Fruit fly (Drosophila melanogaster) whole organism, embryonic: ENCODE measurements around the gene CG14440.
A peak's percentile ranks its signal among the peaks of the same experiment; 100 is the strongest.

Source experiments
- CG11093 ChIP-seq: fragments of 200-800 bp; sonication (Bioruptor generic); IDR thresholded peaks from 3 replicates; pipeline ENCODE4 v1.3.6; 2022; ENCODE audit warnings: missing biosample characterization, missing genetic modification characterization
- CG12942 ChIP-seq: fragments of 200-800 bp; sonication (Bioruptor generic); optimal IDR thresholded peaks from 3 replicates; lab custom pipeline; 2016; ENCODE audit warnings: missing biosample characterization, missing genetic modification characterization
- CG13894 ChIP-seq: fragments of 200-800 bp; sonication (Bioruptor generic); optimal IDR thresholded peaks from 3 replicates; lab custom pipeline; 2018; ENCODE audit warnings: missing biosample characterization, mild to moderate bottlenecking, missing genetic modification characterization, moderate library complexity
- CG14441 ChIP-seq: fragments of 200-800 bp; sonication (Bioruptor generic); IDR thresholded peaks from 2 replicates; pipeline ENCODE4 v1.3.6; 2022; ENCODE audit warnings: missing biosample characterization, missing genetic modification characterization
- CG15514 ChIP-seq: fragments of 200-800 bp; sonication (Bioruptor generic); optimal IDR thresholded peaks from 3 replicates; lab custom pipeline; 2017; ENCODE audit warnings: missing biosample characterization, missing genetic modification characterization, mild to moderate bottlenecking, moderate library complexity, missing genetic modification reagents
- CG2129 ChIP-seq: fragments of 200-800 bp; sonication (Bioruptor generic); IDR thresholded peaks from 2 replicates; pipeline ENCODE4 v1.3.6; 2022; ENCODE audit warnings: missing biosample characterization, missing genetic modification characterization; ENCODE audit not compliant: partially characterized antibody
- CG2199 ChIP-seq: fragments of 200-800 bp; sonication (Bioruptor generic); IDR thresholded peaks from 3 replicates; pipeline ENCODE4 v1.3.6; 2022; ENCODE audit warnings: missing biosample characterization, missing genetic modification characterization
- CG2678 ChIP-seq: fragments of 200-800 bp; sonication (Bioruptor generic); optimal IDR thresholded peaks from 3 replicates; lab custom pipeline; 2019; ENCODE audit warnings: missing biosample characterization, mild to moderate bottlenecking, missing genetic modification characterization, moderate library complexity
- CG30403 ChIP-seq: fragments of 200-800 bp; sonication (Bioruptor generic); optimal IDR thresholded peaks from 3 replicates; lab custom pipeline; 2016; ENCODE audit warnings: missing biosample characterization, missing genetic modification characterization
- CG34376 ChIP-seq: fragments of 200-800 bp; sonication (Bioruptor generic); optimal IDR thresholded peaks from 2 replicates; lab custom pipeline; 2018; ENCODE audit warnings: missing biosample characterization, mild to moderate bottlenecking, missing genetic modification characterization
- CG43689 ChIP-seq: fragments of 200-800 bp; sonication (Bioruptor generic); IDR thresholded peaks from 2 replicates; pipeline ENCODE4 v1.3.6; 2022; ENCODE audit warnings: missing biosample characterization, missing genetic modification characterization
- CG5180 ChIP-seq: fragments of 200-800 bp; sonication (Bioruptor generic); optimal IDR thresholded peaks from 3 replicates; lab custom pipeline; 2017; ENCODE audit warnings: missing biosample characterization, missing genetic modification characterization, mild to moderate bottlenecking, moderate library complexity, missing genetic modification reagents
- CG6813 ChIP-seq: fragments of 200-800 bp; sonication (Bioruptor generic); optimal IDR thresholded peaks from 2 replicates; lab custom pipeline; 2017; ENCODE audit warnings: missing biosample characterization, missing genetic modification characterization, mild to moderate bottlenecking, moderate library complexity, missing genetic modification reagents
- CG8089 ChIP-seq: fragments of 200-800 bp; sonication (Bioruptor generic); optimal IDR thresholded peaks from 3 replicates; lab custom pipeline; 2016; ENCODE audit warnings: missing biosample characterization, missing genetic modification characterization
- CG8290 ChIP-seq, 3 experiments: fragments of 200-800 bp; sonication (Bioruptor generic); optimal IDR thresholded peaks; 2 replicates each; lab custom pipeline; 2016 to 2019; ENCODE audit warnings: missing biosample characterization in 3 of 3, missing genetic modification characterization in 3 of 3, mild to moderate bottlenecking in 2 of 3, moderate library complexity in 1 of 3
- CoRest ChIP-seq: fragments of 200-800 bp; sonication (Bioruptor generic); optimal IDR thresholded peaks from 3 replicates; lab custom pipeline; 2018; ENCODE audit warnings: missing biosample characterization, mild to moderate bottlenecking, missing genetic modification characterization, moderate library complexity
- Doc2 ChIP-seq: fragments of 200-800 bp; sonication (Bioruptor generic); IDR thresholded peaks from 2 replicates; pipeline ENCODE4 v1.3.6; 2022; ENCODE audit warnings: missing biosample characterization, missing genetic modification characterization
- Drgx ChIP-seq: fragments of 200-800 bp; sonication (Bioruptor generic); IDR thresholded peaks from 2 replicates; pipeline ENCODE4 v1.3.6; 2022; ENCODE audit warnings: missing biosample characterization, missing genetic modification characterization
- E2f2 ChIP-seq: fragments of 200-800 bp; sonication (Bioruptor generic); IDR thresholded peaks from 2 replicates; pipeline ENCODE4 v1.3.6; 2022; ENCODE audit warnings: missing biosample characterization, missing genetic modification characterization
- Gsc ChIP-seq: fragments of 200-800 bp; sonication (Bioruptor generic); IDR thresholded peaks from 2 replicates; pipeline ENCODE4 v1.3.6; 2022; ENCODE audit warnings: missing biosample characterization, missing genetic modification characterization
- HLHmδ ChIP-seq: fragments of 200-800 bp; sonication (Bioruptor generic); optimal IDR thresholded peaks from 2 replicates; lab custom pipeline; 2018; ENCODE audit warnings: missing biosample characterization, mild to moderate bottlenecking, missing genetic modification characterization, moderate library complexity
- HmgD ChIP-seq: fragments of 200-800 bp; sonication (Bioruptor generic); optimal IDR thresholded peaks from 3 replicates; lab custom pipeline; 2016; ENCODE audit warnings: missing biosample characterization, missing genetic modification characterization
- Hr3 ChIP-seq: fragments of 200-800 bp; sonication (Bioruptor generic); optimal IDR thresholded peaks from 3 replicates; lab custom pipeline; 2016; ENCODE audit warnings: missing biosample characterization, missing genetic modification characterization
- NFAT ChIP-seq: fragments of 200-800 bp; sonication (Bioruptor generic); IDR thresholded peaks from 2 replicates; pipeline ENCODE4 v1.3.6; 2022; ENCODE audit warnings: missing biosample characterization, missing genetic modification characterization
- Nf-YC ChIP-seq: fragments of 200-800 bp; optimal IDR thresholded peaks from 3 replicates; lab custom pipeline; 2019; ENCODE audit warnings: missing biosample characterization, mild to moderate bottlenecking, missing genetic modification characterization, moderate library complexity
- Pdp1 ChIP-seq, 2 experiments: fragments of 200-800 bp; sonication (Bioruptor generic); optimal IDR thresholded peaks; 3 replicates each; lab custom pipeline; 2016; ENCODE audit warnings: missing biosample characterization in 2 of 2, missing genetic modification characterization in 2 of 2, mild to moderate bottlenecking in 1 of 2, moderate library complexity in 1 of 2
- Sox100B ChIP-seq: fragments of 200-800 bp; sonication (Bioruptor generic); optimal IDR thresholded peaks from 3 replicates; lab custom pipeline; 2018; ENCODE audit warnings: missing biosample characterization, mild to moderate bottlenecking, missing genetic modification characterization
- Tbp ChIP-seq: fragments of >200 bp; optimal IDR thresholded peaks from 2 replicates; lab custom pipeline; 2018; ENCODE audit warnings: missing biosample characterization, missing genetic modification characterization
- amos ChIP-seq: fragments of 200-800 bp; sonication (Bioruptor generic); IDR thresholded peaks from 2 replicates; pipeline ENCODE4 v1.3.6; 2022; ENCODE audit warnings: missing biosample characterization, missing genetic modification characterization; ENCODE audit not compliant: partially characterized antibody
- caup ChIP-seq: fragments of 200-800 bp; sonication (Bioruptor generic); optimal IDR thresholded peaks from 3 replicates; lab custom pipeline; 2017; ENCODE audit warnings: missing biosample characterization, mild to moderate bottlenecking, missing genetic modification characterization, moderate library complexity; ENCODE audit not compliant: severe bottlenecking
- cg ChIP-seq: fragments of 200-800 bp; sonication (Bioruptor generic); optimal IDR thresholded peaks from 3 replicates; lab custom pipeline; 2019; ENCODE audit warnings: missing biosample characterization, mild to moderate bottlenecking, missing genetic modification characterization, moderate library complexity
- gcm2 ChIP-seq: fragments of 200-800 bp; sonication (Bioruptor generic); optimal IDR thresholded peaks from 2 replicates; lab custom pipeline; 2016; ENCODE audit warnings: missing biosample characterization, missing genetic modification characterization
- grau ChIP-seq: fragments of 200-800 bp; optimal IDR thresholded peaks from 3 replicates; lab custom pipeline; 2019; ENCODE audit warnings: missing biosample characterization, mild to moderate bottlenecking, missing genetic modification characterization, moderate library complexity
- grn ChIP-seq: fragments of 200-800 bp; sonication (Bioruptor generic); optimal IDR thresholded peaks from 3 replicates; lab custom pipeline; 2017; ENCODE audit warnings: missing biosample characterization, missing genetic modification characterization
- gt ChIP-seq: fragments of 200-800 bp; sonication (Bioruptor generic); IDR thresholded peaks from 2 replicates; pipeline ENCODE4 v1.3.6; 2022; ENCODE audit warnings: missing biosample characterization, missing genetic modification characterization
- kni ChIP-seq: fragments of 200-800 bp; sonication (Bioruptor generic); optimal IDR thresholded peaks from 3 replicates; lab custom pipeline; 2017; ENCODE audit warnings: mild to moderate bottlenecking, missing biosample characterization, missing genetic modification reagents, missing genetic modification characterization
- mirr ChIP-seq: fragments of 200-800 bp; sonication (Bioruptor generic); optimal IDR thresholded peaks from 3 replicates; lab custom pipeline; 2018; ENCODE audit warnings: missing biosample characterization, mild to moderate bottlenecking, missing genetic modification characterization
- oc ChIP-seq: fragments of 200-800 bp; sonication (Bioruptor generic); optimal IDR thresholded peaks from 2 replicates; lab custom pipeline; 2018; ENCODE audit warnings: missing biosample characterization, mild to moderate bottlenecking, missing genetic modification characterization, moderate library complexity
- psq ChIP-seq: fragments of 200-800 bp; sonication (Bioruptor generic); optimal IDR thresholded peaks from 2 replicates; lab custom pipeline; 2017; ENCODE audit warnings: missing biosample characterization, missing genetic modification characterization
- rib ChIP-seq: fragments of 200-800 bp; sonication (Bioruptor generic); IDR thresholded peaks from 2 replicates; pipeline ENCODE4 v1.3.6; 2022; ENCODE audit warnings: missing biosample characterization, missing genetic modification characterization
- sd ChIP-seq: fragments of 200-800 bp; sonication (Bioruptor generic); optimal IDR thresholded peaks from 3 replicates; lab custom pipeline; 2018; ENCODE audit warnings: missing biosample characterization, mild to moderate bottlenecking, missing genetic modification characterization, moderate library complexity
- sens ChIP-seq: fragments of 200-800 bp; sonication (Bioruptor generic); peaks from one replicate; lab custom pipeline; 2016; ENCODE audit warnings: missing biosample characterization, missing genetic modification characterization
- slbo ChIP-seq: fragments of 200-800 bp; sonication (Bioruptor generic); IDR thresholded peaks from 2 replicates; pipeline ENCODE4 v1.3.6; 2022; ENCODE audit warnings: missing biosample characterization, missing genetic modification characterization
- sug ChIP-seq: fragments of 200-800 bp; optimal IDR thresholded peaks from 2 replicates; lab custom pipeline; 2019; ENCODE audit warnings: missing biosample characterization, mild to moderate bottlenecking, missing genetic modification characterization, moderate library complexity
- usp ChIP-seq: fragments of >200 bp; optimal IDR thresholded peaks from 2 replicates; lab custom pipeline; 2017; ENCODE audit warnings: missing biosample characterization, missing genetic modification characterization

The CG14440 gene

dm6 chrX:6706570-6707306 is 8.4 kb upstream of the CG14440 start (continued):
- TF ChIP-seq Gsc, result no peak
- TF ChIP-seq CG12942 (GFP tag; lab: Kevin White, UChicago), result no peak
- no peak for TF ChIP-seq CG11093 (GFP tag; lab: Robert Waterston, UW)
- TF ChIP-seq gcm2, result no peak
- TF ChIP-seq CoRest (tag; lab: Kevin White, UChicago), result no peak
- no peak for TF ChIP-seq gt
- no peak for TF ChIP-seq CG43689 (GFP tag; lab: Robert Waterston, UW)
- no peak for TF ChIP-seq E2f2
- TF ChIP-seq mirr, result peak; percentile 59
- TF ChIP-seq Tbp (GFP tag; lab: Kevin White, UChicago), result no peak
- TF ChIP-seq CG30403 (GFP tag; lab: Kevin White, UChicago), result no peak
- TF ChIP-seq usp, result no peak
- TF ChIP-seq Doc2 (GFP tag; lab: Robert Waterston, UW), result no peak
- peak; percentile 36 for TF ChIP-seq sd (tag; lab: Kevin White, UChicago)
- peak; percentile 46 for TF ChIP-seq cg (GFP tag; lab: Kevin White, UChicago)
- TF ChIP-seq CG13894 (tag; lab: Kevin White, UChicago), result peak; percentile 52
- TF ChIP-seq CG5180 (GFP tag; lab: Kevin White, UChicago), result peak; percentile 97
- TF ChIP-seq CG2129 (GFP tag; lab: Robert Waterston, UW), result no peak
- no peak for TF ChIP-seq HmgD (GFP tag; lab: Kevin White, UChicago)
- peak; percentile 31 for TF ChIP-seq psq (GFP tag; lab: Kevin White, UChicago)
- no peak for TF ChIP-seq CG8089 (GFP tag; lab: Kevin White, UChicago)
- TF ChIP-seq Pdp1 (GFP tag; optimal IDR thresholded peaks at IDR 0.05; lab: Kevin White, UChicago), result peak in 1 of 2 experiments; percentile 14
- 0 out of 2 replicates have a peak, but pooled peaks have one; percentile 12 for TF ChIP-seq NFAT (GFP tag; lab: Robert Waterston, UW)

- TF ChIP-seq Hr3 (GFP tag; lab: Kevin White, UChicago) (no peak), CG2199 (peak; percentile 59; the same call in 1 of the 3 replicates), rib (no peak), CG2678 (tag; lab: Kevin White, UChicago) (peak; percentile 3), oc (tag; lab: Kevin White, UChicago) (no peak), amos (GFP tag; lab: Robert Waterston, UW) (no peak), psq (GFP tag; lab: Kevin White, UChicago) (no peak), HLHmδ (GFP tag; lab: Kevin White, UChicago) (no peak), Pdp1 (GFP tag; optimal IDR thresholded peaks at IDR 0.05; lab: Kevin White, UChicago) (peak in 1 of 2 experiments; percentile 81), sens (GFP tag; lab: Kevin White, UChicago) (peak; percentile 23), grau (peak; percentile 8), CG14441 (GFP tag; lab: Robert Waterston, UW) (0 out of 2 replicates have a peak, but pooled peaks have one; percentile 5)
- TF ChIP-seq, all 482 proteins: peak for 6
Measured at dm6 chrX:6705890-6706289, 7.5 kb upstream of the CG14440 start.

- TF ChIP-seq caup (no peak), slbo (GFP tag; lab: Robert Waterston, UW) (peak; percentile 12; the same call in 1 of the 2 replicates), grn (GFP tag; lab: Kevin White, UChicago) (peak; percentile 52), sug (tag; lab: Kevin White, UChicago) (peak; percentile 46), CG15514 (GFP tag; lab: Kevin White, UChicago) (no peak), CG14441 (GFP tag; lab: Robert Waterston, UW) (peak; percentile 81), CG34376 (peak; percentile 45), CG8290 (GFP tag; optimal IDR thresholded peaks at IDR 0.05; lab: Kevin White, UChicago) (no peak), CG8290 (tag; optimal IDR thresholded peaks at IDR 0.05; lab: Kevin White, UChicago) (peak in 1 of 2 experiments; percentile 16), kni (GFP tag; lab: Kevin White, UChicago) (peak; percentile 8), CG6813 (GFP tag; lab: Kevin White, UChicago) (peak; percentile 1), Nf-YC (tag; lab: Kevin White, UChicago) (peak; percentile 8), Sox100B (GFP tag; lab: Kevin White, UChicago) (peak; percentile 21), Drgx (GFP tag; lab: Robert Waterston, UW) (peak; percentile 32; the same call in 1 of the 2 replicates), CG2678 (tag; lab: Kevin White, UChicago) (peak; percentile 51)
Measured at dm6 chrX:6705059-6705802, 6.9 kb upstream of the CG14440 start.
